Fruit fly (Drosophila melanogaster) whole organism, prepupa: ENCODE data around the gene Polr3D.

ENCODE experiments used
- CG10669 ChIP-seq: fragments of 200-800 bp; sonication (Bioruptor generic); optimal IDR thresholded peaks from 3 replicates; lab custom pipeline; 2018; ENCODE audit warnings: missing biosample characterization, mild to moderate bottlenecking, missing genetic modification characterization, moderate library complexity
- CG8119 ChIP-seq: fragments of 200-800 bp; sonication (Bioruptor generic); IDR thresholded peaks from 3 replicates; pipeline ENCODE4 v1.3.6; 2022; ENCODE audit warnings: missing biosample characterization, missing genetic modification characterization

DNA sequence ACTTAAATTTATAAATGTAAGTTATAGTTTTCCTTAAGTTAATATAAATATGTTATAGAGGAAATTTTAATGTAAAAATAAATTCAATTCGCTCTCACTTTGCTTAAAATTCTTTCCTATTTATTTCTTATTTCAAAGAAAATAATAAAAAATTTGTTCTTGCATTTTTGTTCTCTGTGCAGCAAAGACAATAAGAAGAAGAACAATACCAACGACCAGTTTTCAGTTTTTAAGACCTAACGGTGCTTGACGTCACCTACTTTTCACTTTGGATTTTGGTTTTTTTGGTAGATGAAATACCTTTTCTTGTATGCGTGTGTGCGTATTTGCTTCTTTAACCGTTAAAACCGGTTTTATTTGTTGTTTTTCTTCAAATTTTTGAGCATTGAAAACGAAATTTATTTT, 7.2 kb downstream of the Polr3D start:
- no peak for TF ChIP-seq CG10669 (GFP tag; lab: Kevin White, UChicago)
- 0 out of 3 replicates have a peak, but pooled peaks have one; percentile 22 for TF ChIP-seq CG8119 (GFP tag; lab: Robert Waterston, UW)
